Worm (Caenorhabditis elegans) whole organism, L4 larva: ENCODE measurements around the gene str-88.

ENCODE experiments used
- F10B5.3 ChIP-seq: sonication (generic microtip); optimal IDR thresholded peaks from 2 replicates; lab custom pipeline; 2016; ENCODE audit warnings: mild to moderate bottlenecking, missing genetic modification characterization, missing compliant biosample characterization
- F44E2.7 ChIP-seq: fragments of 200-800 bp; sonication (Bioruptor generic); IDR thresholded peaks from 2 replicates; pipeline ENCODE4 v2.1.2; 2022; ENCODE audit warnings: missing genetic modification characterization, missing compliant biosample characterization
- F49E8.2 ChIP-seq: sonication (generic microtip); optimal IDR thresholded peaks from 2 replicates; lab custom pipeline; 2016; ENCODE audit warnings: missing compliant biosample characterization, mild to moderate bottlenecking, missing genetic modification characterization, borderline replicate concordance
- Y105C5A.15 ChIP-seq: fragments of 200-800 bp; sonication (Bioruptor generic); IDR thresholded peaks from 2 replicates; pipeline ENCODE4 v1.3.6; 2022; ENCODE audit warnings: missing genetic modification characterization, missing compliant biosample characterization
- Y48G9A.11 ChIP-seq: fragments of 200-800 bp; sonication (Bioruptor generic); IDR thresholded peaks from 2 replicates; pipeline ENCODE4 v1.3.6; 2022; ENCODE audit warnings: missing genetic modification reagents, missing genetic modification characterization, missing compliant biosample characterization
- Y75B8A.6 ChIP-seq: fragments of 200-800 bp; sonication (Bioruptor generic); IDR thresholded peaks from 2 replicates; pipeline ENCODE4 v1.3.6; 2022; ENCODE audit warnings: missing genetic modification reagents, missing genetic modification characterization, missing compliant biosample characterization
- ZK337.2 ChIP-seq: fragments of 200-800 bp; sonication (Bioruptor generic); IDR thresholded peaks from 2 replicates; pipeline ENCODE4 v1.3.6; 2022; ENCODE audit warnings: missing genetic modification reagents, missing genetic modification characterization, missing compliant biosample characterization
- ZK546.5 ChIP-seq, 2 experiments: sonication (generic microtip); optimal IDR thresholded peaks; 2 replicates each; lab custom pipeline; 2017; ENCODE audit warnings: missing biosample characterization in 2 of 2, missing genetic modification characterization in 2 of 2
- aly-2 ChIP-seq: sonication (generic microtip); optimal IDR thresholded peaks from 2 replicates; lab custom pipeline; 2018; ENCODE audit warnings: missing biosample characterization, missing genetic modification characterization
- ama-1 ChIP-seq: fragments of 150-350 bp; optimal IDR thresholded peaks from 2 replicates; lab custom pipeline; 2014; ENCODE audit warnings: inconsistent platforms, mixed read lengths
- arid-1 ChIP-seq: fragments of 200-800 bp; sonication (Bioruptor generic); conservative IDR thresholded peaks from 2 replicates; pipeline ENCODE4 v1.3.6; 2022; ENCODE audit warnings: missing genetic modification reagents, missing genetic modification characterization, missing compliant biosample characterization
- ceh-32 ChIP-seq: sonication (generic microtip); optimal IDR thresholded peaks from 2 replicates; lab custom pipeline; 2016; ENCODE audit warnings: mild to moderate bottlenecking, missing genetic modification characterization, missing compliant biosample characterization; ENCODE audit not compliant: poor library complexity
- ceh-44 ChIP-seq: fragments of 200-800 bp; sonication (Bioruptor generic); IDR thresholded peaks from 2 replicates; pipeline ENCODE4 v1.3.6; 2022; ENCODE audit warnings: missing genetic modification reagents, missing genetic modification characterization, missing compliant biosample characterization
- ceh-62 ChIP-seq: sonication (generic microtip); optimal IDR thresholded peaks from 2 replicates; lab custom pipeline; 2017; ENCODE audit warnings: missing biosample characterization, missing genetic modification characterization
- ceh-82 ChIP-seq: sonication (generic microtip); optimal IDR thresholded peaks from 2 replicates; lab custom pipeline; 2017; ENCODE audit warnings: missing biosample characterization, missing genetic modification characterization
- ces-1 ChIP-seq: fragments of 150-350 bp; sonication (generic microtip); optimal IDR thresholded peaks from 4 replicates; lab custom pipeline; 2014; ENCODE audit warnings: missing biosample characterization, missing genetic modification reagents, missing genetic modification characterization
- daf-12 ChIP-seq: fragments of 150-350 bp; optimal IDR thresholded peaks from 2 replicates; lab custom pipeline; 2014; ENCODE audit warnings: missing biosample characterization, missing genetic modification reagents, missing genetic modification characterization
- daf-16 ChIP-seq, 3 experiments: sonication (generic microtip); optimal IDR thresholded peaks; 2 replicates each; lab custom pipeline; 2016 to 2017; ENCODE audit warnings: missing genetic modification characterization in 3 of 3, missing genetic modification reagents in 3 of 3, mild to moderate bottlenecking in 2 of 3, missing compliant biosample characterization in 2 of 3, missing biosample characterization in 1 of 3, moderate library complexity in 1 of 3
- dmd-8 ChIP-seq: fragments of 200-800 bp; sonication (Bioruptor generic); IDR thresholded peaks from 2 replicates; pipeline ENCODE4 v1.3.6; 2022; ENCODE audit warnings: missing genetic modification characterization, missing compliant biosample characterization
- dve-1 ChIP-seq: sonication (generic microtip); optimal IDR thresholded peaks from 2 replicates; lab custom pipeline; 2017; ENCODE audit warnings: antibody characterized with exemption, mild to moderate bottlenecking, missing genetic modification characterization, missing compliant biosample characterization; ENCODE audit not compliant: insufficient read depth
- fos-1 ChIP-seq: fragments of 150-350 bp; optimal IDR thresholded peaks from 2 replicates; lab custom pipeline; 2014; ENCODE audit warnings: missing biosample characterization, missing genetic modification characterization
- gei-8 ChIP-seq: fragments of 200-800 bp; sonication (Bioruptor generic); optimal IDR thresholded peaks from 2 replicates; lab custom pipeline; 2018; ENCODE audit warnings: mild to moderate bottlenecking, missing genetic modification characterization, missing compliant biosample characterization
- hlh-11 ChIP-seq: fragments of 200-800 bp; sonication (Bioruptor generic); optimal IDR thresholded peaks from 2 replicates; lab custom pipeline; 2018; ENCODE audit warnings: mild to moderate bottlenecking, missing genetic modification characterization, missing compliant biosample characterization
- hlh-30 ChIP-seq: sonication (generic microtip); optimal IDR thresholded peaks from 2 replicates; lab custom pipeline; 2017; ENCODE audit warnings: antibody characterized with exemption, mild to moderate bottlenecking, missing genetic modification characterization, missing compliant biosample characterization; ENCODE audit not compliant: insufficient read depth
- lim-7 ChIP-seq: fragments of 200-800 bp; sonication (Bioruptor generic); IDR thresholded peaks from 2 replicates; pipeline ENCODE4 v1.3.6; 2022; ENCODE audit warnings: missing genetic modification characterization, missing compliant biosample characterization
- lin-1 ChIP-seq: fragments of 200-800 bp; sonication (Bioruptor generic); IDR thresholded peaks from 2 replicates; pipeline ENCODE4 v1.3.6; 2022; ENCODE audit warnings: missing genetic modification reagents, missing genetic modification characterization, missing compliant biosample characterization
- lin-13 ChIP-seq: fragments of 150-350 bp; optimal IDR thresholded peaks from 2 replicates; lab custom pipeline; 2014; ENCODE audit warnings: missing biosample characterization, missing genetic modification reagents, missing genetic modification characterization
- lin-15B ChIP-seq: fragments of 150-350 bp; sonication (generic microtip); optimal IDR thresholded peaks from 3 replicates; lab custom pipeline; 2014; ENCODE audit warnings: missing biosample characterization, missing genetic modification characterization
- lin-39 ChIP-seq: fragments of 150-350 bp; optimal IDR thresholded peaks from 2 replicates; lab custom pipeline; 2014; ENCODE audit warnings: missing biosample characterization, missing genetic modification reagents, missing genetic modification characterization
- lsy-2 ChIP-seq, 2 experiments: fragments of 150-350 bp in 1 of 2; sonication (generic microtip) in 1 of 2; optimal IDR thresholded peaks; 2 replicates each; lab custom pipeline; 2014 to 2017; ENCODE audit warnings: missing biosample characterization in 2 of 2, missing genetic modification characterization in 2 of 2
- madf-9 ChIP-seq: fragments of 200-800 bp; sonication (Bioruptor generic); conservative IDR thresholded peaks from 2 replicates; pipeline ENCODE4 v1.3.6; 2022; ENCODE audit warnings: missing genetic modification reagents, missing genetic modification characterization, missing compliant biosample characterization
- mdl-1 ChIP-seq, 2 experiments: fragments of 150-350 bp in 1 of 2; sonication (generic microtip) in 1 of 2; optimal IDR thresholded peaks; 2 replicates each; lab custom pipeline; 2014 to 2017; ENCODE audit warnings: missing biosample characterization in 2 of 2, missing genetic modification characterization in 2 of 2
- nhr-10 ChIP-seq: fragments of 150-350 bp; optimal IDR thresholded peaks from 2 replicates; lab custom pipeline; 2014; ENCODE audit warnings: missing biosample characterization, missing genetic modification characterization
- nhr-11 ChIP-seq: fragments of 150-350 bp; optimal IDR thresholded peaks from 2 replicates; lab custom pipeline; 2014; ENCODE audit warnings: missing biosample characterization, missing genetic modification characterization
- rbr-2 ChIP-seq: sonication (generic microtip); optimal IDR thresholded peaks from 2 replicates; lab custom pipeline; 2016; ENCODE audit warnings: missing genotype, missing genetic modification characterization, missing compliant biosample characterization
- saeg-2 ChIP-seq: fragments of 200-800 bp; sonication (Bioruptor generic); IDR thresholded peaks from 2 replicates; pipeline ENCODE4 v1.3.6; 2022; ENCODE audit warnings: missing genetic modification reagents, missing genetic modification characterization, missing compliant biosample characterization
- sdz-12 ChIP-seq: fragments of 200-800 bp; sonication (Bioruptor generic); optimal IDR thresholded peaks from 2 replicates; lab custom pipeline; 2018; ENCODE audit warnings: mild to moderate bottlenecking, missing genetic modification characterization, missing compliant biosample characterization
- snpc-4 ChIP-seq: fragments of 150-350 bp; optimal IDR thresholded peaks from 2 replicates; lab custom pipeline; 2014; ENCODE audit warnings: missing biosample characterization, missing genetic modification characterization
- spr-1 ChIP-seq: sonication (generic microtip); optimal IDR thresholded peaks from 2 replicates; lab custom pipeline; 2016; ENCODE audit warnings: mild to moderate bottlenecking, missing genetic modification characterization, missing compliant biosample characterization
- spr-3 ChIP-seq: fragments of 200-800 bp; sonication (Bioruptor generic); optimal IDR thresholded peaks from 2 replicates; lab custom pipeline; 2018; ENCODE audit warnings: mild to moderate bottlenecking, missing genetic modification characterization, missing compliant biosample characterization
- tra-1 ChIP-seq: fragments of 200-800 bp; sonication (Bioruptor generic); IDR thresholded peaks from 2 replicates; pipeline ENCODE4 v1.3.6; 2022; ENCODE audit warnings: missing genetic modification reagents, missing genetic modification characterization, missing compliant biosample characterization
- zag-1 ChIP-seq: fragments of 150-350 bp; optimal IDR thresholded peaks from 2 replicates; lab custom pipeline; 2014; ENCODE audit warnings: missing biosample characterization, missing genetic modification characterization
- zfp-3 ChIP-seq: fragments of 200-800 bp; sonication (Bioruptor generic); conservative IDR thresholded peaks from 2 replicates; pipeline ENCODE4 v1.3.6; 2022; ENCODE audit warnings: missing genetic modification reagents, missing genetic modification characterization, missing compliant biosample characterization
- zip-2 ChIP-seq: fragments of 150-350 bp; optimal IDR thresholded peaks from 2 replicates; lab custom pipeline; 2014; ENCODE audit warnings: missing biosample characterization, missing genetic modification characterization
- ztf-7 ChIP-seq: fragments of 150-350 bp; optimal IDR thresholded peaks from 2 replicates; lab custom pipeline; 2014; ENCODE audit warnings: missing biosample characterization, missing genetic modification characterization

Gene str-88

ce11 chrV:15379817-15380216 is 3.8 kb downstream of the str-88 start, which contains the start of gene srh-251:
srh-251 (minus strand) TSS chrV:15379917.
- TF ChIP-seq zag-1 (tag; lab: Kevin White, UChicago) (no peak), daf-16 (GFP tag; optimal IDR thresholded peaks at IDR 0.05; lab: Kevin White, UChicago) (no peak), daf-16 (tag; optimal IDR thresholded peaks at IDR 0.05; lab: Kevin White, UChicago) (no peak), Y48G9A.11 (no peak), ZK546.5 (tag; optimal IDR thresholded peaks at IDR 0.05; lab: Kevin White, UChicago) (no peak), tra-1 (GFP tag; lab: Robert Waterston, UW) (no peak), fos-1 (tag; lab: Kevin White, UChicago) (no peak), ceh-62 (tag; lab: Kevin White, UChicago) (no peak), F49E8.2 (tag; lab: Kevin White, UChicago) (no peak), lsy-2 (tag; optimal IDR thresholded peaks at IDR 0.05; lab: Kevin White, UChicago) (no peak), spr-3 (GFP tag; lab: Kevin White, UChicago) (no peak), spr-1 (tag; lab: Kevin White, UChicago) (no peak), ces-1 (no peak), dmd-8 (no peak), ceh-32 (tag; lab: Kevin White, UChicago) (no peak), F44E2.7 (GFP tag; lab: Robert Waterston, UW) (no peak), nhr-10 (no peak), dve-1 (tag; lab: Kevin White, UChicago) (no peak), zip-2 (tag; lab: Kevin White, UChicago) (no peak), sdz-12 (GFP tag; lab: Kevin White, UChicago) (no peak), saeg-2 (GFP tag; lab: Robert Waterston, UW) (no peak)
- TF ChIP-seq, all 104 proteins: peak for 0

- TF ChIP-seq gei-8 (GFP tag; lab: Kevin White, UChicago), result no peak
- no peak for TF ChIP-seq lin-1 (GFP tag; lab: Robert Waterston, UW)
- no peak for TF ChIP-seq ZK337.2
- TF ChIP-seq nhr-11 (tag; lab: Kevin White, UChicago), result no peak
- no peak for TF ChIP-seq Y105C5A.15 (GFP tag; lab: Robert Waterston, UW)
- no peak for TF ChIP-seq rbr-2 (tag; lab: Kevin White, UChicago)
- TF ChIP-seq, all 104 proteins: peak for 0
These were observed 5.7 kb downstream of the str-88 start, which contains the start of gene srh-122 for ce11 chrV:15377903-15378302. srh-122 (minus strand) TSS chrV:15378003.

ce11 chrV:15376223-15376622 is 7.4 kb downstream of the str-88 start, which contains the start of gene srh-52:
srh-52 (minus strand) TSS chrV:15376323.
- TF ChIP-seq madf-9 (GFP tag; lab: Robert Waterston, UW) (no peak), hlh-30 (tag; lab: Kevin White, UChicago) (no peak), nhr-11 (tag; lab: Kevin White, UChicago) (no peak), lim-7 (GFP tag; lab: Robert Waterston, UW) (no peak), zfp-3 (GFP tag; lab: Robert Waterston, UW) (no peak), daf-12 (tag; lab: Kevin White, UChicago) (no peak), lin-13 (GFP tag; lab: Kevin White, UChicago) (no peak), zag-1 (tag; lab: Kevin White, UChicago) (no peak), arid-1 (GFP tag; lab: Robert Waterston, UW) (no peak)

- TF ChIP-seq nhr-10, result no peak
- TF ChIP-seq ceh-82 (tag; lab: Kevin White, UChicago), result no peak
- no peak for TF ChIP-seq dmd-8
- TF ChIP-seq daf-16 (GFP tag; optimal IDR thresholded peaks at IDR 0.05; lab: Kevin White, UChicago), result no peak
- TF ChIP-seq daf-16 (tag; optimal IDR thresholded peaks at IDR 0.05; lab: Kevin White, UChicago), result no peak
- TF ChIP-seq lin-15B (tag; lab: Kevin White, UChicago), result no peak
- TF ChIP-seq ceh-62 (tag; lab: Kevin White, UChicago), result no peak
- TF ChIP-seq F10B5.3 (tag; lab: Kevin White, UChicago), result no peak
- no peak for TF ChIP-seq aly-2 (tag; lab: Kevin White, UChicago)
- TF ChIP-seq ama-1 (lab: Kevin White, UChicago), result no peak
- no peak for TF ChIP-seq zag-1 (tag; lab: Kevin White, UChicago)
- no peak for TF ChIP-seq ZK546.5 (tag; optimal IDR thresholded peaks at IDR 0.05; lab: Kevin White, UChicago)
- TF ChIP-seq Y75B8A.6 (GFP tag; lab: Robert Waterston, UW), result no peak
- TF ChIP-seq mdl-1 (tag; optimal IDR thresholded peaks at IDR 0.05; lab: Kevin White, UChicago), result no peak
- TF ChIP-seq lim-7 (GFP tag; lab: Robert Waterston, UW), result no peak
- TF ChIP-seq hlh-11, result no peak
- TF ChIP-seq ceh-44, result no peak
- no peak for TF ChIP-seq lin-39 (tag; lab: Kevin White, UChicago)
- no peak for TF ChIP-seq snpc-4 (tag; lab: Kevin White, UChicago)
- no peak for TF ChIP-seq F44E2.7 (GFP tag; lab: Robert Waterston, UW)
- TF ChIP-seq ztf-7 (tag; lab: Kevin White, UChicago), result no peak
These were observed 13.9 kb downstream of the str-88 start, which contains the start of gene nhr-269 for ce11 chrV:15369707-15370106. nhr-269 (minus strand) TSS chrV:15369807.
